Worm (Caenorhabditis elegans) whole organism, early embryonic: ENCODE data around the gene M02E1.3.
"Not testable (repeated sequence)": the region's sequence is repeated elsewhere in the genome, so short reads cannot be mapped to it uniquely, and the experiment has no call there.

ENCODE experiments used
- B0310.2 ChIP-seq: sonication (generic microtip); optimal IDR thresholded peaks from 2 replicates; lab custom pipeline; 2016; ENCODE audit warnings: mild to moderate bottlenecking, missing genetic modification characterization, missing compliant biosample characterization
- flt-1 ChIP-seq: fragments of 200-800 bp; sonication (Bioruptor generic); IDR thresholded peaks from 2 replicates; pipeline ENCODE4 v1.3.6; 2022; ENCODE audit warnings: missing genetic modification characterization, missing compliant biosample characterization
- hmbx-1 ChIP-seq: sonication (generic microtip); optimal IDR thresholded peaks from 2 replicates; lab custom pipeline; 2016; ENCODE audit warnings: mild to moderate bottlenecking, missing genetic modification characterization, missing compliant biosample characterization
- pes-1 ChIP-seq: fragments of 200-800 bp; sonication (Bioruptor generic); IDR thresholded peaks from 2 replicates; pipeline ENCODE4 v1.3.6; 2022; ENCODE audit warnings: missing genetic modification reagents, missing genetic modification characterization, missing compliant biosample characterization

- not testable (repeated sequence) for TF ChIP-seq pes-1 (GFP tag; lab: Robert Waterston, UW); B0310.2 (tag; lab: Kevin White, UChicago); hmbx-1 (tag; lab: Kevin White, UChicago); flt-1 (GFP tag; lab: Robert Waterston, UW)
Observed at ce11 chrX:347117-347516, 24.8 kb downstream of the M02E1.3 start, which contains the start of gene C04E7.3.
